Fruit fly (Drosophila melanogaster) whole organism, wandering third instar larva: ENCODE measurements around the gene aay.

ENCODE experiments used
- Abd-B ChIP-seq: fragments of >200 bp; optimal IDR thresholded peaks from 2 replicates; lab custom pipeline; 2017; ENCODE audit warnings: missing biosample characterization, missing genetic modification characterization
- CG9705 ChIP-seq: fragments of 200-800 bp; sonication (Bioruptor generic); optimal IDR thresholded peaks from 2 replicates; lab custom pipeline; 2018; ENCODE audit warnings: missing biosample characterization, mild to moderate bottlenecking, missing genetic modification characterization
- CrebA ChIP-seq: fragments of 200-800 bp; sonication (Bioruptor generic); optimal IDR thresholded peaks from 2 replicates; lab custom pipeline; 2016; ENCODE audit warnings: missing biosample characterization, mild to moderate bottlenecking, missing genetic modification characterization, borderline replicate concordance
- Dfd ChIP-seq: fragments of >200 bp; optimal IDR thresholded peaks from 2 replicates; lab custom pipeline; 2017; ENCODE audit warnings: missing biosample characterization, missing genetic modification characterization
- Dif ChIP-seq: fragments of 200-275, 200-300 bp; sonication (Bioruptor generic); optimal IDR thresholded peaks from 2 replicates; lab custom pipeline; 2018; ENCODE audit warnings: missing biosample characterization, missing genetic modification characterization; ENCODE audit not compliant: partially characterized antibody
- GATAd ChIP-seq: sonication (Bioruptor generic); optimal IDR thresholded peaks from 2 replicates; lab custom pipeline; 2016; ENCODE audit warnings: missing biosample characterization, missing genetic modification characterization
- HLH106 ChIP-seq: fragments of 200-800 bp; optimal IDR thresholded peaks from 3 replicates; lab custom pipeline; 2019; ENCODE audit warnings: missing biosample characterization, mild to moderate bottlenecking, missing genetic modification characterization, moderate library complexity
- Hnf4 ChIP-seq: fragments of 200-800 bp; sonication (Bioruptor generic); optimal IDR thresholded peaks from 2 replicates; lab custom pipeline; 2016; ENCODE audit warnings: missing biosample characterization, mild to moderate bottlenecking, missing genetic modification characterization
- Hr78 ChIP-seq: fragments of >200 bp; optimal IDR thresholded peaks from 2 replicates; lab custom pipeline; 2017; ENCODE audit warnings: missing biosample characterization, missing genetic modification characterization
- Hr83 ChIP-seq: fragments of 200-300 bp; sonication (Bioruptor generic); optimal IDR thresholded peaks from 2 replicates; lab custom pipeline; 2016; ENCODE audit warnings: missing biosample characterization, mild to moderate bottlenecking, missing genetic modification characterization, moderate library complexity; ENCODE audit not compliant: poor library complexity, severe bottlenecking
- Jra ChIP-seq: sonication (Bioruptor generic); optimal IDR thresholded peaks from 2 replicates; lab custom pipeline; 2016; ENCODE audit warnings: missing biosample characterization, missing genetic modification characterization
- Mio ChIP-seq: sonication (Bioruptor generic); optimal IDR thresholded peaks from 2 replicates; lab custom pipeline; 2016; ENCODE audit warnings: missing biosample characterization, missing genetic modification characterization
- Myc ChIP-seq: fragments of >200 bp; optimal IDR thresholded peaks from 2 replicates; lab custom pipeline; 2017
- N ChIP-seq: fragments of >200 bp; optimal IDR thresholded peaks from 2 replicates; lab custom pipeline; 2018; ENCODE audit warnings: missing biosample characterization, missing external identifiers, missing genetic modification characterization
- OdsH ChIP-seq: fragments of 200-800 bp; sonication (Bioruptor generic); optimal IDR thresholded peaks from 2 replicates; lab custom pipeline; 2016; ENCODE audit warnings: missing biosample characterization, mild to moderate bottlenecking, missing genetic modification characterization
- Rel ChIP-seq, 2 experiments: fragments of 200-800 bp; sonication (Bioruptor generic) in 1 of 2; optimal IDR thresholded peaks; 2 replicates in 1 of 2; 3 replicates in 1 of 2; lab custom pipeline; 2016 to 2019; ENCODE audit warnings: mild to moderate bottlenecking in 2 of 2, missing biosample characterization in 2 of 2, missing genetic modification characterization in 2 of 2, moderate library complexity in 1 of 2
- Sp1 ChIP-seq: fragments of 200-800 bp; sonication (Bioruptor generic); optimal IDR thresholded peaks from 3 replicates; lab custom pipeline; 2019; ENCODE audit warnings: missing biosample characterization, mild to moderate bottlenecking, missing genetic modification characterization, moderate library complexity
- Vsx2 ChIP-seq: fragments of 200-300, 225-300 bp; sonication (Bioruptor generic); optimal IDR thresholded peaks from 2 replicates; lab custom pipeline; 2018; ENCODE audit warnings: missing biosample characterization, missing genetic modification characterization; ENCODE audit not compliant: partially characterized antibody
- br ChIP-seq: fragments of 200-800 bp; sonication (Bioruptor generic); optimal IDR thresholded peaks from 2 replicates; lab custom pipeline; 2016; ENCODE audit warnings: missing biosample characterization, missing genetic modification characterization
- brk ChIP-seq: fragments of 200-800 bp; sonication (Bioruptor generic); optimal IDR thresholded peaks from 2 replicates; lab custom pipeline; 2016; ENCODE audit warnings: missing biosample characterization, mild to moderate bottlenecking, missing genetic modification characterization
- dl ChIP-seq, 2 experiments: fragments of 175-275, 200-275 bp in 1 of 2; fragments of 200-275 bp in 1 of 2; sonication (Bioruptor generic); optimal IDR thresholded peaks; lab custom pipeline; 2018; ENCODE audit warnings: mild to moderate bottlenecking in 2 of 2, missing biosample characterization in 2 of 2, missing genetic modification characterization in 2 of 2, moderate library complexity in 2 of 2; ENCODE audit not compliant: partially characterized antibody in 2 of 2, insufficient read depth in 1 of 2
- dmrt93B ChIP-seq: fragments of 200-800 bp; sonication (Bioruptor generic); optimal IDR thresholded peaks from 2 replicates; lab custom pipeline; 2018; ENCODE audit warnings: missing biosample characterization, mild to moderate bottlenecking, missing genetic modification characterization
- dsf ChIP-seq: sonication (Bioruptor generic); optimal IDR thresholded peaks from 2 replicates; lab custom pipeline; 2016; ENCODE audit warnings: missing biosample characterization, missing genetic modification characterization, borderline replicate concordance
- ey ChIP-seq: fragments of 200-800 bp; sonication (Bioruptor generic); optimal IDR thresholded peaks from 2 replicates; lab custom pipeline; 2016; ENCODE audit warnings: missing biosample characterization, missing genetic modification characterization
- foxo ChIP-seq, 2 experiments: fragments of 200-800 bp; sonication (Bioruptor generic); optimal IDR thresholded peaks; 2 replicates in 1 of 2; 3 replicates in 1 of 2; lab custom pipeline; 2016 to 2017; ENCODE audit warnings: missing biosample characterization in 2 of 2, missing genetic modification characterization in 2 of 2
- fru ChIP-seq: fragments of 200-800 bp; sonication (Bioruptor generic); optimal IDR thresholded peaks from 3 replicates; lab custom pipeline; 2016; ENCODE audit warnings: missing biosample characterization, mild to moderate bottlenecking, missing genetic modification characterization
- h ChIP-seq: fragments of 200-800 bp; sonication (Bioruptor generic); optimal IDR thresholded peaks from 3 replicates; lab custom pipeline; 2016; ENCODE audit warnings: missing biosample characterization, mild to moderate bottlenecking, missing genetic modification characterization
- jim ChIP-seq: fragments of 175-275, 200-325 bp; sonication (Bioruptor generic); optimal IDR thresholded peaks from 2 replicates; lab custom pipeline; 2016; ENCODE audit warnings: missing biosample characterization, mild to moderate bottlenecking, missing genetic modification characterization
- lola ChIP-seq: fragments of >200 bp; optimal IDR thresholded peaks from 2 replicates; lab custom pipeline; 2017; ENCODE audit warnings: missing biosample characterization, missing genetic modification characterization
- pan ChIP-seq: fragments of >200 bp; optimal IDR thresholded peaks from 2 replicates; lab custom pipeline; 2017
- psq ChIP-seq: fragments of 200-800 bp; sonication (Bioruptor generic); optimal IDR thresholded peaks from 3 replicates; lab custom pipeline; 2017; ENCODE audit warnings: missing biosample characterization, mild to moderate bottlenecking, missing genetic modification characterization, moderate library complexity
- rgr ChIP-seq: fragments of 200-800 bp; sonication (Bioruptor generic); optimal IDR thresholded peaks from 3 replicates; lab custom pipeline; 2016; ENCODE audit warnings: missing biosample characterization, mild to moderate bottlenecking, missing genetic modification characterization
- sage ChIP-seq: fragments of 200-800 bp; sonication (Bioruptor generic); optimal IDR thresholded peaks from 2 replicates; lab custom pipeline; 2016; ENCODE audit warnings: missing biosample characterization, mild to moderate bottlenecking, missing genetic modification characterization
- sv ChIP-seq: fragments of 200-800 bp; sonication (Bioruptor generic); optimal IDR thresholded peaks from 3 replicates; lab custom pipeline; 2016; ENCODE audit warnings: missing biosample characterization, missing genetic modification characterization
- tai ChIP-seq: sonication (Bioruptor generic); optimal IDR thresholded peaks from 2 replicates; lab custom pipeline; 2016; ENCODE audit warnings: missing biosample characterization, missing genetic modification characterization
- usp ChIP-seq: fragments of >200 bp; optimal IDR thresholded peaks from 2 replicates; lab custom pipeline; 2017; ENCODE audit warnings: missing biosample characterization, missing genetic modification characterization
- woc ChIP-seq: sonication (Bioruptor generic); optimal IDR thresholded peaks from 2 replicates; lab custom pipeline; 2016; ENCODE audit warnings: missing biosample characterization, mild to moderate bottlenecking, missing genetic modification characterization

aay gene

DNA sequence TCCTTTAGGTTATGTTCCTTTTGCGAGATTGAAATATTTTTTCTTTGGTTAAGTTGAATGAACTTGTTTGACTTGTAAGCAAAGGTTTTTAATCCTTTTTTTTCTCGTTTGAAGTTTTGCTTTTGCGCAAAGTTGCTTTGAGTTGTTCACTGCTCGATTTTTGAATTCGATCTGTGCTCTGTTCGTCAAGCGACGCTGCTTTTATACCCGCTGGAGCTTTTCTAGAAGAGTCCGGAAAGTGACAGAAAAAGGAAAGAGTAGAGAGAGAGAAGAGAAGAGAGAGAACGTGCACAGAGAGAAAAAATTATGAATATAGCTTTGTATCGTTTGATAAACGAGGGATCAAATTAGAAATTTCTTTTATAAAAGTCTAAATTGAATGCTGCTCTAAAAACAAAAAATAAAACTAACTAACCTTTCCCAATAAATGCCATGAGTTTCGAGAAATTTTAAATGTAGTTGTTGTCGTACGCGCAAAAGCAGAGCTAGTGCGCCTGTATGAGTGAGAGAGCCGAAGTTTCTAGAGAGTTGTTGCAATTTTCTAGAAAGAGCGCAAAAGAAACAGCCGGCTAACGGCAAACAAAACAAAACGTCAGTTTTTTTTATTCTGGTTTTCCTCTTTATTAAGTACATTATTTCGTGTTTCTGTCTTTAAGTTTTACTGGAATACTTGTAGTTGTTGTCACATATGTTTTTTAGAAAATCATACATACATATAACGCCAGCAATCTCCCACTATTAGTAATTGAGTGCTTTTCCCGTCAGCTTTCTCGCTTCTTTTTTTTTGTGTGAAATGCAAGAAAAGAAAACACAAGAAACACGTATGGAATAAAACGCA, 45.6 kb upstream of the aay start, which contains the start of gene Hsp26 (continued):
- peak; percentile 66 for TF ChIP-seq Dif

DNA sequence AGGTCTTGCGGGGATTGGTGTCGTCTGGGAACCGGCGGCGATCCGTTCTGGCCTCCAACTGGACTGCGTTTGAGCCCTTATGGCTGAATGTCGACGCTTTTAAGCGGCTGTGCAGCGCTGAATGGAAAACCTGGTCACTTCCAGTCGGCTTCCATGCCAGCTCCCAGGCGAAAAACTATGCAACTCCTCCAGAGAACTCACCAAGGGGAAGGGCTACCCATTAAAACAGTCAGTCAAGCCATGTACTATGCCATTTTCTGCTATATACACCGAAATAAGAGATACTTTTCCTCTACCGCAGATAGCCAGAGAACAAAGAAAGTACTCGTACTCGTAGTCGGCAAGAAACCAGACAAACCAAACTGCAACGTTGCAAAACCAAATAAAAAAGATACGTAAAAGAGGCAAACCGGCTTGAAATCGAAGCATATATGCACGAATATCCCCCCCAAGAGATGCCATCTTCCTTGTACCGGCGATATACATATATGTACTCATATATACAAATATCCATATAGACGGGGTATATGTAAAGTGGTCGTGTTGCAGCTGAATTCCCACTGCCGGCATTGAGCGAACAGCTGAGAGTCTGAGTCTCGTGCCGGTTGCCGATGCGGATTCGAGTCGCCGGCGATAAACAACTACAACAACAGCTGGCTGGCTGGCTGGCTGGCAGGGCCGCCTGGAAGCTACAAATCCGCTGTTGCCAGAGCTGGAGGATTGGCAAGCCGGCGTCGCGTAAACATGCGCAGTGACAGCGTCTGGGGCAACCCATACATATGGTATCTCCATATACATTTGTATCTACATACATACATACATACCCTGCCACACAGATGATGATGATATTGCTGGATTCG, 43.3 kb upstream of the aay start, which contains the start of gene Hsp67Ba:
TSS of gene Hsp67Ba (minus strand) at position 51 of the 860 bp plus-strand sequence.
- TF ChIP-seq br (GFP tag; lab: Kevin White, UChicago) (no peak), pan (lab: Kevin White, UChicago) (no peak), CrebA (peak; percentile 51), GATAd (GFP tag; lab: Kevin White, UChicago) (no peak), psq (GFP tag; lab: Kevin White, UChicago) (peak; percentile 49), lola (GFP tag; lab: Kevin White, UChicago) (no peak), fru (GFP tag; lab: Kevin White, UChicago) (peak; percentile 22), Hr83 (GFP tag; lab: Kevin White, UChicago) (peak; percentile 26), woc (GFP tag; lab: Kevin White, UChicago) (peak; percentile 11), brk (no peak), dmrt93B (no peak), Dif (peak; percentile 51), HLH106 (no peak), ey (GFP tag; lab: Kevin White, UChicago) (no peak), usp (GFP tag; lab: Kevin White, UChicago) (no peak)

DNA sequence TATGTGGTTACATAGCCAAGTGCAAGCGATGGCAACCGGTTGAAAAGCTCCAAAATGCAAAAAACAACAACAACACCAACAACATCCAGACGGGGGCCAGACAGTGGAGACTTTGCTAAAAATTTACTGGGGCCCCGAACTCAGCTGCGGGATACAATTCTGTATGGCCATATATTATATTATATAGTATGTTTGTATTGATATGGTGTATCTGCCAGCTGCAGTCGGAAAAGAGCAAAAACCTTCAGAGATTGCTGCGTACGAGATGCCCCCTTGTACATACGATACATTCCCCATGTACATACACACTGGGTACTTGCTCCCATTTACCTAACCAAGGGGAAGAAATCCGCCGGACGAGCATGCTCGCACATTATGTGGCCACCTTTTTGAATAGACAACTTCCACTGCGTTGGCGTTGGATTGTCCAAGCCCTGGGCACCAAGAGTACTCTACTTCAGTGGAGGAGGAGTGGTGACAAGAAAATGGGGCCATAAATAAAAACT, 42.7 kb upstream of the aay start:
- TF ChIP-seq N (no peak), h (no peak), sv (GFP tag; lab: Kevin White, UChicago) (no peak), dsf (GFP tag; lab: Kevin White, UChicago) (no peak), HLH106 (peak; percentile 7), Rel (GFP tag; optimal IDR thresholded peaks at IDR 0.05; lab: Kevin White, UChicago) (no peak), Rel (tag; optimal IDR thresholded peaks at IDR 0.05; lab: Kevin White, UChicago) (peak; percentile 70), tai (no peak), CG9705 (peak; percentile 39), OdsH (GFP tag; lab: Kevin White, UChicago) (no peak), Jra (GFP tag; lab: Kevin White, UChicago) (no peak), usp (GFP tag; lab: Kevin White, UChicago) (no peak), Dfd (GFP tag; lab: Kevin White, UChicago) (no peak), dl (GFP tag; optimal IDR thresholded peaks at IDR 0.05; lab: Kevin White, UChicago; ENCODE audit: insufficient read depth in 1 of 2, partially characterized antibody in 2 of 2) (peak in 1 of 2 experiments; percentile 22), woc (GFP tag; lab: Kevin White, UChicago) (peak; percentile 6), CrebA (no peak), Abd-B (GFP tag; lab: Kevin White, UChicago) (no peak), rgr (no peak), Sp1 (GFP tag; lab: Kevin White, UChicago) (peak; percentile 36), fru (GFP tag; lab: Kevin White, UChicago) (no peak), brk (no peak), psq (GFP tag; lab: Kevin White, UChicago) (no peak), jim (GFP tag; lab: Kevin White, UChicago) (no peak), Hr78 (GFP tag; lab: Kevin White, UChicago) (no peak)
- TF ChIP-seq, all 38 proteins: peak for 6

DNA sequence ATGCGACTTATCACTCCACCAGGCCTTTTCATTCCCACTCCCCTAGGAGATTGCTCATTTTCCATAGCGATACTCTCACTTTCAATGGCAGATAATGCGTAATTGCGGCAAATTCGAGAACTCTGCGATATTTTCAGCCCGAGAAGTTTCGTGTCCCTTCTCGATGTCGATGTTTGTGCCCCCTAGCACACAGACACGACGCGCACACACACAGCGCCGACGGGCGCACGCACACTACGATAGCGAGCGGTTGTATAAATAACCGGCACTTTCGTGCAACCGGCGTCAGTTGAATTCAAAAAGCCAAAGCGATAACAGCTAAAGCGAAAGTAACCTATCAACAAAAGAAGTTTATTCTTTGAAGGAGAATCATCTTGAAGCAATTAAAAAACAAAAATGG, 41.5 kb upstream of the aay start, which contains the start of gene Hsp23:
TSS of gene Hsp23 (plus strand) at position 281 of the 400 bp plus-strand sequence.
- TF ChIP-seq Rel (GFP tag; optimal IDR thresholded peaks at IDR 0.05; lab: Kevin White, UChicago) (no peak), Rel (tag; optimal IDR thresholded peaks at IDR 0.05; lab: Kevin White, UChicago) (peak; percentile 47), Myc (lab: Kevin White, UChicago) (no peak), brk (peak; percentile 71), Sp1 (GFP tag; lab: Kevin White, UChicago) (peak; percentile 27), Hr83 (GFP tag; lab: Kevin White, UChicago) (peak; percentile 88), Vsx2 (no peak), ey (GFP tag; lab: Kevin White, UChicago) (no peak), pan (lab: Kevin White, UChicago) (no peak), foxo (GFP tag; optimal IDR thresholded peaks at IDR 0.05; lab: Kevin White, UChicago) (peak; percentile 43 to 45), woc (GFP tag; lab: Kevin White, UChicago) (peak; percentile 26), Hnf4 (peak; percentile 59), OdsH (GFP tag; lab: Kevin White, UChicago) (peak; percentile 53), CrebA (peak; percentile 58), br (GFP tag; lab: Kevin White, UChicago) (peak; percentile 60), rgr (peak; percentile 37), GATAd (GFP tag; lab: Kevin White, UChicago) (no peak), dsf (GFP tag; lab: Kevin White, UChicago) (no peak), Abd-B (GFP tag; lab: Kevin White, UChicago) (no peak), sv (GFP tag; lab: Kevin White, UChicago) (no peak), h (peak; percentile 35), sage (GFP tag; lab: Kevin White, UChicago) (peak; percentile 6), dmrt93B (no peak), Dfd (GFP tag; lab: Kevin White, UChicago) (no peak), Mio (GFP tag; lab: Kevin White, UChicago) (no peak)
